Fruit fly (Drosophila melanogaster) whole organism, embryonic: ENCODE data around the gene CG32847.

Source experiments
- Antp ChIP-seq: fragments of 200-800 bp; sonication (Bioruptor generic); optimal IDR thresholded peaks from 3 replicates; lab custom pipeline; 2016; ENCODE audit warnings: missing biosample characterization, missing genetic modification characterization
- Atf3 ChIP-seq: fragments of 200-800 bp; sonication (Bioruptor generic); optimal IDR thresholded peaks from 3 replicates; lab custom pipeline; 2016; ENCODE audit warnings: missing biosample characterization, missing genetic modification characterization
- Awh ChIP-seq: fragments of 200-800 bp; sonication (Bioruptor generic); IDR thresholded peaks from 2 replicates; pipeline ENCODE4, ENCODE4 v1.3.6; 2022; ENCODE audit warnings: missing biosample characterization, missing genetic modification characterization
- CG10431 ChIP-seq: fragments of 200-800 bp; sonication (Bioruptor generic); optimal IDR thresholded peaks from 3 replicates; lab custom pipeline; 2018; ENCODE audit warnings: missing biosample characterization, mild to moderate bottlenecking, missing genetic modification characterization
- CG11085 ChIP-seq: fragments of 200-800 bp; sonication (Bioruptor generic); IDR thresholded peaks from 2 replicates; pipeline ENCODE4 v1.3.6; 2022; ENCODE audit warnings: missing biosample characterization, missing genetic modification characterization
- CG11504 ChIP-seq: fragments of 200-800 bp; sonication (Bioruptor generic); optimal IDR thresholded peaks from 3 replicates; lab custom pipeline; 2019; ENCODE audit warnings: missing biosample characterization, mild to moderate bottlenecking, missing genetic modification characterization, moderate library complexity
- CG11723 ChIP-seq: fragments of 200-800 bp; sonication (Bioruptor generic); optimal IDR thresholded peaks from 2 replicates; lab custom pipeline; 2017; ENCODE audit warnings: missing biosample characterization, mild to moderate bottlenecking, missing genetic modification characterization
- CG1233 ChIP-seq: fragments of 200-800 bp; sonication (Bioruptor generic); optimal IDR thresholded peaks from 4 replicates; lab custom pipeline; 2018; ENCODE audit warnings: missing biosample characterization, mild to moderate bottlenecking, missing genetic modification characterization
- CG12659 ChIP-seq: fragments of 200-800 bp; sonication (Bioruptor generic); optimal IDR thresholded peaks from 3 replicates; lab custom pipeline; 2017; ENCODE audit warnings: mild to moderate bottlenecking, missing biosample characterization, missing genetic modification reagents, missing genetic modification characterization
- CG13894 ChIP-seq: fragments of 200-800 bp; sonication (Bioruptor generic); optimal IDR thresholded peaks from 3 replicates; lab custom pipeline; 2018; ENCODE audit warnings: missing biosample characterization, mild to moderate bottlenecking, missing genetic modification characterization, moderate library complexity
- CG14710 ChIP-seq: fragments of 200-800 bp; sonication (Bioruptor generic); optimal IDR thresholded peaks from 3 replicates; lab custom pipeline; 2019; ENCODE audit warnings: missing biosample characterization, mild to moderate bottlenecking, missing genetic modification characterization, moderate library complexity
- CG14965 ChIP-seq: fragments of 200-800 bp; sonication (Bioruptor generic); optimal IDR thresholded peaks from 2 replicates; lab custom pipeline; 2016; ENCODE audit warnings: missing biosample characterization, missing genetic modification characterization, borderline replicate concordance
- CG15479 ChIP-seq: fragments of 200-800 bp; sonication (Bioruptor generic); optimal IDR thresholded peaks from 3 replicates; lab custom pipeline; 2019; ENCODE audit warnings: missing biosample characterization, mild to moderate bottlenecking, missing genetic modification characterization, moderate library complexity
- CG17186 ChIP-seq: fragments of 200-800 bp; sonication (Bioruptor generic); optimal IDR thresholded peaks from 3 replicates; lab custom pipeline; 2017; ENCODE audit warnings: missing biosample characterization, missing genetic modification reagents, missing genetic modification characterization
- CG17359 ChIP-seq: fragments of 200-800 bp; sonication (Bioruptor generic); optimal IDR thresholded peaks from 3 replicates; lab custom pipeline; 2018; ENCODE audit warnings: missing biosample characterization, mild to moderate bottlenecking, missing genetic modification characterization, moderate library complexity
- CG2889 ChIP-seq: fragments of 200-800 bp; sonication (Bioruptor generic); IDR thresholded peaks from 3 replicates; pipeline ENCODE4 v1.3.6; 2022; ENCODE audit warnings: missing biosample characterization, missing genetic modification characterization
- CG31224 ChIP-seq: fragments of 200-800 bp; sonication (Bioruptor generic); IDR thresholded peaks from 2 replicates; pipeline ENCODE4 v1.3.6; 2022; ENCODE audit warnings: missing biosample characterization, missing genetic modification characterization
- CG31365 ChIP-seq: fragments of 200-800 bp; sonication (Bioruptor generic); optimal IDR thresholded peaks from 2 replicates; lab custom pipeline; 2018; ENCODE audit warnings: missing biosample characterization, mild to moderate bottlenecking, missing genetic modification characterization
- CG4730 ChIP-seq: fragments of 200-800 bp; sonication (Bioruptor generic); IDR thresholded peaks from 2 replicates; pipeline ENCODE4 v1.3.6; 2022; ENCODE audit warnings: missing biosample characterization, missing genetic modification characterization
- CG6272 ChIP-seq: fragments of 200-800 bp; sonication (Bioruptor generic); IDR thresholded peaks from 2 replicates; pipeline ENCODE4 v1.3.6; 2022; ENCODE audit warnings: missing biosample characterization, missing genetic modification characterization
- CG6654 ChIP-seq: fragments of 200-800 bp; sonication (Bioruptor generic); optimal IDR thresholded peaks from 2 replicates; lab custom pipeline; 2017; ENCODE audit warnings: missing biosample characterization, mild to moderate bottlenecking, missing genetic modification characterization
- CG7271 ChIP-seq: fragments of 200-800 bp; sonication (Bioruptor generic); optimal IDR thresholded peaks from 2 replicates; lab custom pipeline; 2018; ENCODE audit warnings: missing biosample characterization, mild to moderate bottlenecking, missing genetic modification characterization, moderate library complexity
- CG9215 ChIP-seq: fragments of 200-800 bp; sonication (Bioruptor generic); IDR thresholded peaks from 2 replicates; pipeline ENCODE4 v1.3.6; 2022; ENCODE audit warnings: missing biosample characterization, missing genetic modification characterization
- CG9797 ChIP-seq: fragments of 200-800 bp; sonication (Bioruptor generic); optimal IDR thresholded peaks from 3 replicates; lab custom pipeline; 2018; ENCODE audit warnings: missing biosample characterization, mild to moderate bottlenecking, missing genetic modification characterization
- CG9817 ChIP-seq: fragments of 200-800 bp; sonication (Bioruptor generic); optimal IDR thresholded peaks from 2 replicates; lab custom pipeline; 2018; ENCODE audit warnings: missing biosample characterization, mild to moderate bottlenecking, missing genetic modification characterization, moderate library complexity
- Camta ChIP-seq: fragments of 200-800 bp; sonication (Bioruptor generic); optimal IDR thresholded peaks from 2 replicates; lab custom pipeline; 2016; ENCODE audit warnings: missing biosample characterization, missing genetic modification characterization
- CoRest ChIP-seq: fragments of 200-800 bp; sonication (Bioruptor generic); optimal IDR thresholded peaks from 3 replicates; lab custom pipeline; 2018; ENCODE audit warnings: missing biosample characterization, mild to moderate bottlenecking, missing genetic modification characterization, moderate library complexity
- Dp ChIP-seq: fragments of 200-800 bp; sonication (Bioruptor generic); optimal IDR thresholded peaks from 2 replicates; lab custom pipeline; 2018; ENCODE audit warnings: missing biosample characterization, mild to moderate bottlenecking, missing genetic modification characterization, moderate library complexity
- Hr78 ChIP-seq, 2 experiments: fragments of 200-800 bp in 1 of 2; fragments of >200 bp in 1 of 2; sonication (Bioruptor generic) in 1 of 2; optimal IDR thresholded peaks; 2 replicates each; lab custom pipeline; 2017 to 2019; ENCODE audit warnings: missing biosample characterization in 2 of 2, missing genetic modification characterization in 2 of 2, mild to moderate bottlenecking in 1 of 2, moderate library complexity in 1 of 2
- Nf-YB ChIP-seq: fragments of 200-800 bp; sonication (Bioruptor generic); optimal IDR thresholded peaks from 3 replicates; lab custom pipeline; 2019; ENCODE audit warnings: missing biosample characterization, mild to moderate bottlenecking, missing genetic modification characterization, moderate library complexity
- PHDP ChIP-seq: fragments of 200-800 bp; sonication (Bioruptor generic); optimal IDR thresholded peaks from 3 replicates; lab custom pipeline; 2018; ENCODE audit warnings: missing biosample characterization, mild to moderate bottlenecking, missing genetic modification characterization, moderate library complexity
- Poxn ChIP-seq: fragments of 200-800 bp; sonication (Bioruptor generic); IDR thresholded peaks from 2 replicates; pipeline ENCODE4 v1.3.6; 2022; ENCODE audit warnings: missing biosample characterization, missing genetic modification characterization
- Ravus ChIP-seq: fragments of 200-800 bp; sonication (Bioruptor generic); IDR thresholded peaks from 2 replicates; pipeline ENCODE4 v1.3.6; 2022; ENCODE audit warnings: missing biosample characterization, missing genetic modification characterization
- abd-A ChIP-seq: fragments of 200-800 bp; sonication (Bioruptor generic); optimal IDR thresholded peaks from 3 replicates; lab custom pipeline; 2019; ENCODE audit warnings: missing biosample characterization, mild to moderate bottlenecking, missing genetic modification characterization, moderate library complexity
- bigmax ChIP-seq: fragments of 200-800 bp; sonication (Bioruptor generic); optimal IDR thresholded peaks from 2 replicates; lab custom pipeline; 2018; ENCODE audit warnings: missing biosample characterization, mild to moderate bottlenecking, missing genetic modification characterization
- emc ChIP-seq: fragments of 200-800 bp; sonication (Bioruptor generic); optimal IDR thresholded peaks from 2 replicates; lab custom pipeline; 2016; ENCODE audit warnings: missing biosample characterization, missing genetic modification characterization
- gcm ChIP-seq: fragments of 200-800 bp; sonication (Bioruptor generic); optimal IDR thresholded peaks from 2 replicates; lab custom pipeline; 2019; ENCODE audit warnings: missing biosample characterization, mild to moderate bottlenecking, missing genetic modification characterization, moderate library complexity
- gcm2 ChIP-seq: fragments of 200-800 bp; sonication (Bioruptor generic); optimal IDR thresholded peaks from 2 replicates; lab custom pipeline; 2016; ENCODE audit warnings: missing biosample characterization, missing genetic modification characterization
- grau ChIP-seq: fragments of 200-800 bp; optimal IDR thresholded peaks from 3 replicates; lab custom pipeline; 2019; ENCODE audit warnings: missing biosample characterization, mild to moderate bottlenecking, missing genetic modification characterization, moderate library complexity
- kni ChIP-seq: fragments of 200-800 bp; sonication (Bioruptor generic); optimal IDR thresholded peaks from 3 replicates; lab custom pipeline; 2017; ENCODE audit warnings: mild to moderate bottlenecking, missing biosample characterization, missing genetic modification reagents, missing genetic modification characterization
- lab ChIP-seq: fragments of 200-800 bp; sonication (Bioruptor generic); optimal IDR thresholded peaks from 3 replicates; lab custom pipeline; 2017; ENCODE audit warnings: missing biosample characterization, missing genetic modification characterization, mild to moderate bottlenecking, moderate library complexity, missing genetic modification reagents
- maf-S ChIP-seq: fragments of 200-800 bp; sonication (Bioruptor generic); optimal IDR thresholded peaks from 2 replicates; lab custom pipeline; 2016; ENCODE audit warnings: missing biosample characterization, missing genetic modification characterization
- nerfin-2 ChIP-seq: fragments of 200-800 bp; sonication (Bioruptor generic); IDR thresholded peaks from 2 replicates; pipeline ENCODE4 v1.3.6; 2022; ENCODE audit warnings: missing biosample characterization, missing genetic modification characterization; ENCODE audit not compliant: partially characterized antibody
- run ChIP-seq: fragments of 200-800 bp; sonication (Bioruptor generic); optimal IDR thresholded peaks from 3 replicates; lab custom pipeline; 2018; ENCODE audit warnings: missing biosample characterization, mild to moderate bottlenecking, missing genetic modification characterization
- salm ChIP-seq: fragments of 200-800 bp; sonication (Bioruptor generic); optimal IDR thresholded peaks from 2 replicates; lab custom pipeline; 2018; ENCODE audit warnings: missing biosample characterization, mild to moderate bottlenecking, missing genetic modification characterization
- usp ChIP-seq: fragments of >200 bp; optimal IDR thresholded peaks from 2 replicates; lab custom pipeline; 2017; ENCODE audit warnings: missing biosample characterization, missing genetic modification characterization
- vvl ChIP-seq: fragments of 200-800 bp; sonication (Bioruptor generic); IDR thresholded peaks from 2 replicates; pipeline ENCODE4 v1.3.6; 2022; ENCODE audit warnings: missing biosample characterization, missing genetic modification characterization
- wek ChIP-seq: fragments of 200-800 bp; sonication (Bioruptor generic); optimal IDR thresholded peaks from 3 replicates; lab custom pipeline; 2018; ENCODE audit warnings: missing biosample characterization, mild to moderate bottlenecking, missing genetic modification characterization, moderate library complexity
- zen ChIP-seq: fragments of 200-800 bp; sonication (Bioruptor generic); optimal IDR thresholded peaks from 3 replicates; lab custom pipeline; 2018; ENCODE audit warnings: missing biosample characterization, mild to moderate bottlenecking, missing genetic modification characterization, moderate library complexity

CG32847 gene

DNA sequence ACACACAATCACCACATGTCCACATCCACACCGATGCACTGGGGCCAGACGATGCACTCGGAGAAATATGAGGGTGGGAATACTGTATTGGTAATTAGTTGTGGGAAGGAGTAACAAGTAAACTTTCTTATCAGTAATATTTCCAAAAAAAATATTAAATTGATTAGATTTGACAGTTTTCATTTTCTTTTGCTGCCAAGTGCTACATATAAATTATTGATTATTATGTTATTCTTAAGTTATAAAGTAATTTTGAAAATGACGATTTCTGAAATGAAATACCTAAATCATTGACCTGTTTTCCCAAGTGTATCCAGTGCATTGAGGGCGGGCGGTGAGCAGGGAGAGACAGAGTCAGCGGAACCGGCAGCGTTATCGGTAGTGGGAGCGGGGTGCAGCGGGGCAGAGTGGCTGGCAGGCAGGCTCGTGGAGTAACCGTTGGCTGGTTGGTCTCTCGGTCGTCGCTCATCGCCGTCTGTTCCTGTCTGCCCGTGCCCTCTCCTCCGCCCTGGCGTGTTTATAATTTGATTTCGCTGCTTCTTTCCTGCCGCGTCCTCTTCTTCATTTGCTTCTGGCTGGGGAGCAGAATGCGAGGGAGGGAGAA lies 13.5 kb upstream of the CG32847 start:
- TF ChIP-seq CG17359 (tag; lab: Kevin White, UChicago) (peak; percentile 54), abd-A (tag; lab: Kevin White, UChicago) (no peak), Atf3 (GFP tag; lab: Kevin White, UChicago) (no peak), gcm2 (GFP tag; lab: Kevin White, UChicago) (no peak), CG1233 (GFP tag; lab: Kevin White, UChicago) (peak; percentile 24), PHDP (peak; percentile 46), gcm (GFP tag; lab: Kevin White, UChicago) (no peak), CG6654 (GFP tag; lab: Kevin White, UChicago) (peak; percentile 40), kni (GFP tag; lab: Kevin White, UChicago) (peak; percentile 13), Poxn (GFP tag; lab: Robert Waterston, UW) (no peak), CG12659 (no peak), CoRest (tag; lab: Kevin White, UChicago) (peak; percentile 60), CG4730 (GFP tag; lab: Robert Waterston, UW) (no peak), Hr78 (GFP tag; optimal IDR thresholded peaks at IDR 0.05; lab: Kevin White, UChicago) (no peak), wek (no peak), CG14710 (tag; lab: Kevin White, UChicago) (peak; percentile 74), CG9817 (tag; lab: Kevin White, UChicago) (no peak), Nf-YB (GFP tag; lab: Kevin White, UChicago) (peak; percentile 19), CG31224 (no peak), CG11504 (tag; lab: Kevin White, UChicago) (peak; percentile 70), CG17186 (GFP tag; lab: Kevin White, UChicago) (no peak), Antp (GFP tag; lab: Kevin White, UChicago) (no peak), CG9215 (GFP tag; lab: Robert Waterston, UW) (0 out of 2 replicates have a peak, but pooled peaks have one; percentile 26), Dp (GFP tag; lab: Kevin White, UChicago) (no peak), emc (GFP tag; lab: Kevin White, UChicago) (no peak), run (tag; lab: Kevin White, UChicago) (no peak), lab (GFP tag; lab: Kevin White, UChicago) (no peak), usp (GFP tag; lab: Kevin White, UChicago) (no peak), CG9797 (no peak), grau (peak; percentile 49), maf-S (GFP tag; lab: Kevin White, UChicago) (no peak), CG2889 (GFP tag; lab: Robert Waterston, UW) (no peak), salm (tag; lab: Kevin White, UChicago) (no peak), CG7271 (tag; lab: Kevin White, UChicago) (no peak), CG6272 (GFP tag; lab: Robert Waterston, UW) (no peak), CG31365 (tag; lab: Kevin White, UChicago) (no peak), vvl (GFP tag; lab: Robert Waterston, UW) (peak; percentile 74), CG14965 (no peak), Ravus (GFP tag; lab: Robert Waterston, UW) (no peak), CG10431 (GFP tag; lab: Kevin White, UChicago) (no peak), Camta (GFP tag; lab: Kevin White, UChicago) (no peak), CG15479 (GFP tag; lab: Kevin White, UChicago) (no peak), CG13894 (tag; lab: Kevin White, UChicago) (no peak), Awh (GFP tag; lab: Robert Waterston, UW) (no peak), bigmax (GFP tag; lab: Kevin White, UChicago) (no peak), nerfin-2 (GFP tag; lab: Robert Waterston, UW) (no peak), zen (tag; lab: Kevin White, UChicago) (no peak), CG11723 (GFP tag; lab: Kevin White, UChicago) (no peak), CG11085 (no peak)
